Fruit fly (Drosophila melanogaster) whole organism, pupa: ENCODE measurements around the gene CG44836.

Source experiments
- CG10348 ChIP-seq: fragments of 200-800 bp; sonication (Bioruptor generic); IDR thresholded peaks from 2 replicates; pipeline ENCODE4 v1.3.6; 2022; ENCODE audit warnings: missing biosample characterization, missing genetic modification characterization
- CG12605 ChIP-seq: fragments of 200-800 bp; sonication (Bioruptor generic); IDR thresholded peaks from 2 replicates; pipeline ENCODE4 v1.3.6; 2022; ENCODE audit warnings: missing biosample characterization, missing genetic modification characterization
- CG13204 ChIP-seq: fragments of 200-800 bp; sonication (Bioruptor generic); optimal IDR thresholded peaks from 2 replicates; lab custom pipeline; 2018; ENCODE audit warnings: missing biosample characterization, mild to moderate bottlenecking, missing genetic modification characterization, moderate library complexity
- CG14655 ChIP-seq: fragments of 200-800 bp; sonication (Bioruptor generic); optimal IDR thresholded peaks from 3 replicates; lab custom pipeline; 2017; ENCODE audit warnings: mild to moderate bottlenecking, missing biosample characterization, missing genetic modification reagents, missing genetic modification characterization
- CG15710 ChIP-seq: fragments of 200-800 bp; sonication (Bioruptor generic); optimal IDR thresholded peaks from 2 replicates; lab custom pipeline; 2018; ENCODE audit warnings: missing biosample characterization, mild to moderate bottlenecking, missing genetic modification characterization, moderate library complexity
- CG17806 ChIP-seq: fragments of 200-800 bp; sonication (Bioruptor generic); optimal IDR thresholded peaks from 2 replicates; lab custom pipeline; 2018; ENCODE audit warnings: missing biosample characterization, mild to moderate bottlenecking, missing genetic modification characterization, moderate library complexity
- CG32121 ChIP-seq: fragments of 200-800 bp; sonication (Bioruptor generic); IDR thresholded peaks from 2 replicates; pipeline ENCODE4 v1.3.6; 2022; ENCODE audit warnings: missing biosample characterization, missing genetic modification characterization
- CG34367 ChIP-seq: fragments of 200-800 bp; sonication (Bioruptor generic); optimal IDR thresholded peaks from 2 replicates; lab custom pipeline; 2018; ENCODE audit warnings: missing biosample characterization, mild to moderate bottlenecking, missing genetic modification characterization
- CG4496 ChIP-seq: fragments of 200-800 bp; sonication (Bioruptor generic); IDR thresholded peaks from 3 replicates; pipeline ENCODE4 v1.3.6; 2022; ENCODE audit warnings: missing biosample characterization, missing genetic modification characterization
- CG8159 ChIP-seq: fragments of 200-800 bp; sonication (Bioruptor generic); optimal IDR thresholded peaks from 3 replicates; lab custom pipeline; 2018; ENCODE audit warnings: missing biosample characterization, mild to moderate bottlenecking, missing genetic modification characterization, moderate library complexity
- CG8301 ChIP-seq: fragments of 200-800 bp; sonication (Bioruptor generic); optimal IDR thresholded peaks from 2 replicates; lab custom pipeline; 2018; ENCODE audit warnings: missing biosample characterization, mild to moderate bottlenecking, missing genetic modification characterization
- CG9948 ChIP-seq: fragments of 200-800 bp; sonication (Bioruptor generic); optimal IDR thresholded peaks from 2 replicates; lab custom pipeline; 2018; ENCODE audit warnings: missing biosample characterization, mild to moderate bottlenecking, missing genetic modification characterization, moderate library complexity
- D1 ChIP-seq: fragments of 200-800 bp; sonication (Bioruptor generic); optimal IDR thresholded peaks from 2 replicates; lab custom pipeline; 2018; ENCODE audit warnings: missing biosample characterization, mild to moderate bottlenecking, missing genetic modification characterization, moderate library complexity
- EcR ChIP-seq: fragments of 200-800 bp; sonication (Bioruptor generic); optimal IDR thresholded peaks from 3 replicates; lab custom pipeline; 2019; ENCODE audit warnings: missing biosample characterization, missing genetic modification characterization, mild to moderate bottlenecking, moderate library complexity, missing genetic modification reagents
- Ets98B ChIP-seq: fragments of 200-800 bp; sonication (Bioruptor generic); IDR thresholded peaks from 2 replicates; pipeline ENCODE4 v1.3.6; 2022; ENCODE audit warnings: missing biosample characterization, missing genetic modification characterization
- Pif1A ChIP-seq: fragments of 200-800 bp; sonication (Bioruptor generic); optimal IDR thresholded peaks from 3 replicates; lab custom pipeline; 2016; ENCODE audit warnings: missing biosample characterization, missing genetic modification characterization
- Pif1B ChIP-seq: fragments of 200-800 bp; sonication (Bioruptor generic); optimal IDR thresholded peaks from 3 replicates; lab custom pipeline; 2016; ENCODE audit warnings: missing biosample characterization, missing genetic modification characterization
- Snoo ChIP-seq: fragments of 200-800 bp; sonication (Bioruptor generic); optimal IDR thresholded peaks from 3 replicates; lab custom pipeline; 2017; ENCODE audit warnings: missing biosample characterization, mild to moderate bottlenecking, missing genetic modification characterization, inconsistent platforms
- fd96Ca ChIP-seq: fragments of 200-800 bp; sonication (Bioruptor generic); IDR thresholded peaks from 3 replicates; pipeline ENCODE4 v1.3.6; 2022; ENCODE audit warnings: missing biosample characterization, missing genetic modification characterization
- gl ChIP-seq: fragments of 200-800 bp; sonication (Bioruptor generic); optimal IDR thresholded peaks from 2 replicates; lab custom pipeline; 2018; ENCODE audit warnings: missing biosample characterization, mild to moderate bottlenecking, missing genetic modification characterization
- rn ChIP-seq: fragments of 200-800 bp; sonication (Bioruptor generic); IDR thresholded peaks from 2 replicates; pipeline ENCODE4 v1.3.6; 2022; ENCODE audit warnings: missing biosample characterization, missing genetic modification characterization

Gene CG44836

dm6 chr3L:16417024-16417423 is 16.9 kb upstream of the CG44836 start, which contains the start of gene GluRS-m:
Gene GluRS-m, minus strand, starts transcription at chr3L:16417177.
- TF ChIP-seq gl (tag; lab: Kevin White, UChicago) (no peak), CG9948 (no peak), Pif1B (GFP tag; lab: Kevin White, UChicago) (no peak), CG4496 (GFP tag; lab: Robert Waterston, UW) (no peak), CG34367 (tag; lab: Kevin White, UChicago) (no peak), Ets98B (GFP tag; lab: Robert Waterston, UW) (no peak), Snoo (tag; lab: Kevin White, UChicago) (no peak), Pif1A (GFP tag; lab: Kevin White, UChicago) (no peak), CG8301 (tag; lab: Kevin White, UChicago) (no peak), CG13204 (no peak), CG8159 (tag; lab: Kevin White, UChicago) (no peak), CG32121 (GFP tag; lab: Robert Waterston, UW) (no peak), CG12605 (GFP tag; lab: Robert Waterston, UW) (no peak)

DNA sequence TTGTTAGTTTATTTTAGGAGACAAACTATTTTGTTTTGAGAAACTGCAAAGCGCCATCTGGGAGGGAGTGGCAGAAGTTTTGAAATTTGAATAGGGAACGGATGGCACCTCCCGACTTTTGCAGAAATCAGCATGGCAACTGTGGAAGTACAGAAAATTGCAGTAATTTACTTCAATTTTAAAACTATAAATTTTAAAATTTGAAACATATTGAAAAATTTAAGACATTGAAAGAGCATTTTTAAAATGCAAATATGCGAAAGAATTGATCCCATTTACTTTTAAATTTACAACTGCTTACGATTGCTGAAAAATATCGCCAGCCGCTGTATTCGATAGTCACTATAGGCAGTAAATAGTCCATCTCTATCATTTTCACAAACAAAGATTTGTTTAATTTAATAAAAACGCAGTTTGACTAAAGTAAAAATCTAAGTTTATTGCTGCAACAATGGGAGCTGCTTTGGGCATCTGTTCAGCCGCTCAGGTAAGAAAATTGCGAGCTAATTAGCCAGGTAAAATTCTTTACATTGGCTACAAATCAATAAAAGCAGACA is 12.4 kb upstream of the CG44836 start, which contains the start of gene Serinc:
Gene Serinc (plus strand): TSS at position 329 of the 557 bp plus-strand sequence.
- TF ChIP-seq CG8159 (tag; lab: Kevin White, UChicago) (no peak), CG13204 (no peak), CG14655 (GFP tag; lab: Kevin White, UChicago) (no peak), fd96Ca (GFP tag; lab: Robert Waterston, UW) (no peak), rn (GFP tag; lab: Robert Waterston, UW) (no peak), CG32121 (GFP tag; lab: Robert Waterston, UW) (no peak), CG12605 (GFP tag; lab: Robert Waterston, UW) (no peak), Snoo (tag; lab: Kevin White, UChicago) (no peak), Pif1A (GFP tag; lab: Kevin White, UChicago) (no peak), CG10348 (GFP tag; lab: Robert Waterston, UW) (no peak), CG4496 (GFP tag; lab: Robert Waterston, UW) (no peak), gl (tag; lab: Kevin White, UChicago) (no peak), CG15710 (tag; lab: Kevin White, UChicago) (no peak), D1 (no peak)

DNA sequence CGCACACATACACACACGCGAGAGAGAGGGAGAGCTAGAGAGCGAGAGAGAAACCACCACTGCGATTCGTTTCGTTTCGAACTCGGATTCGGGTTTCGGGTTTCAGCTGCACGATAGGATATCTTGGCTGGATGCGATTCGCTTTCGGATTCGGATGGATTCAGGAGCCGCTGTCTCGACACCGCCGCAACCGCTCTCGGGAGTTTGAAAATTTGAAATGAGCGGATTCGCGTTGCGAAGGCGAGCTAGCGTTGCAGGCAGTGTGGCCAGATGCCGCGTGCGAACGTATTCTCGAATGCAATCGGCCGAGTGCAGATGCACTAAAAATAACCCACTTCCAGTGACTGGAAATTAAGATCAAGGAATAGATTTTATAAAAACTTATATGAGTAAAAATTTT is 11.5 kb upstream of the CG44836 start, which contains the start of gene fax:
Gene fax (minus strand): TSS at position 263 of the 400 bp plus-strand sequence.
- TF ChIP-seq Ets98B (GFP tag; lab: Robert Waterston, UW) (peak; percentile 62; the same call in 1 of the 2 replicates), CG34367 (tag; lab: Kevin White, UChicago) (peak; percentile 54), CG9948 (no peak), CG32121 (GFP tag; lab: Robert Waterston, UW) (peak; percentile 49; the same call in 1 of the 2 replicates), CG14655 (GFP tag; lab: Kevin White, UChicago) (no peak), gl (tag; lab: Kevin White, UChicago) (peak; percentile 22), CG13204 (no peak), CG17806 (tag; lab: Kevin White, UChicago) (no peak), CG15710 (tag; lab: Kevin White, UChicago) (no peak), fd96Ca (GFP tag; lab: Robert Waterston, UW) (0 out of 3 replicates have a peak, but pooled peaks have one; percentile 9), Pif1A (GFP tag; lab: Kevin White, UChicago) (no peak), D1 (no peak), Snoo (tag; lab: Kevin White, UChicago) (peak; percentile 50), CG8301 (tag; lab: Kevin White, UChicago) (no peak), EcR (GFP tag; lab: Kevin White, UChicago) (peak; percentile 75), CG12605 (GFP tag; lab: Robert Waterston, UW) (0 out of 2 replicates have a peak, but pooled peaks have one; percentile 52), Pif1B (GFP tag; lab: Kevin White, UChicago) (peak; percentile 59), rn (GFP tag; lab: Robert Waterston, UW) (no peak), CG10348 (GFP tag; lab: Robert Waterston, UW) (no peak), CG4496 (GFP tag; lab: Robert Waterston, UW) (peak; percentile 56), CG8159 (tag; lab: Kevin White, UChicago) (peak; percentile 38)

DNA sequence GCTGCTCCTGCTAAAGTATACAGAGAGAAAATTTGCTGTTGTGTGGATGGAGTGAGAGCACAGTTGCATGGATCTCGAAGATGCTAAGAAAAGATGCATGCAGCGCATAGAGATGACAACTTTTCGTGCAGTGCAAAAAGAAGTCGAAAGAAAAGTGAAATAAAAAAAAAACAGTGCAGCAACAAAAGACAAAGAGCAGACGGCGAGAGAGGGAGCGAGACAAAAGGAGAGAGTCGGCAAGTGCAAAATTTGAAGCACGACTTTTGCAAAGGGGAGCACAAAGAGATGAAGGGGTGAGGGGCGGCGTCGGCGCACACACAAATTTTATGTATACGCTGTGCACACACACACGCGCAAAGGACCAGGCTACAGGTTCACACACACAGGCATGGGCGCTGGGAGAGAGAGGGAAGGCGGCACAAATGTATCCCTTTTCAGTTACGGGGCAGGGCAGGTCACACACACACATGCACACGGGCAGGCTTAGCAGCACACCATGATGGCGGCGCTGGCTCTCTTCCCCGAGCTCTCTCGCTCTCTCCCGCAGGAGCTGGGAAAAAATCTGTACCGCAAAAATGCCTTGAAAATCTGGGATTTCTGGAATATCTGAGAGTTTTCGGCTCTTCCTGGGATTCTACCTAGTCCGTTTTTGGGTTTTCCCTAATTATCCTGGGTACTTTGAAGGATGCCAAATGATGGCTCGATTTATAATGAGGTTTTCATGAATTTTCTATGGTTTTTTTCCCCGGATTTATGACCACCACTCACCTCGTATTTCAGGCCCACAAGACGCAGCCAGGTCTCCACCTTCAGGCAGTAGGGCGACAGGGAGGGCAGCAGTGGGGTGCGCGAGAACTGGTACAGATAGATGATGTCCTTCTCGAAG is 10.4 kb upstream of the CG44836 start:
- TF ChIP-seq fd96Ca (GFP tag; lab: Robert Waterston, UW) (peak; percentile 81; the same call in 2 of the 3 replicates), rn (GFP tag; lab: Robert Waterston, UW) (peak; percentile 45; the same call in 1 of the 2 replicates), CG12605 (GFP tag; lab: Robert Waterston, UW) (0 out of 2 replicates have a peak, but pooled peaks have one; percentile 43), CG13204 (peak; percentile 68), Ets98B (GFP tag; lab: Robert Waterston, UW) (peak; percentile 86), Pif1A (GFP tag; lab: Kevin White, UChicago) (peak; percentile 94), CG4496 (GFP tag; lab: Robert Waterston, UW) (peak; percentile 84), EcR (GFP tag; lab: Kevin White, UChicago) (peak; percentile 78), Snoo (tag; lab: Kevin White, UChicago) (peak; percentile 75), CG10348 (GFP tag; lab: Robert Waterston, UW) (0 out of 2 replicates have a peak, but pooled peaks have one; percentile 16), CG9948 (peak; percentile 72), CG14655 (GFP tag; lab: Kevin White, UChicago) (peak; percentile 87), CG17806 (tag; lab: Kevin White, UChicago) (peak; percentile 88), D1 (no peak), CG8301 (tag; lab: Kevin White, UChicago) (peak; percentile 81), gl (tag; lab: Kevin White, UChicago) (peak; percentile 75), CG32121 (GFP tag; lab: Robert Waterston, UW) (peak; percentile 64), CG8159 (tag; lab: Kevin White, UChicago) (peak; percentile 83), CG15710 (tag; lab: Kevin White, UChicago) (peak; percentile 85), CG34367 (tag; lab: Kevin White, UChicago) (peak; percentile 80), Pif1B (GFP tag; lab: Kevin White, UChicago) (peak; percentile 89)
